Worm (Caenorhabditis elegans) whole organism, midembryonic: ENCODE results near the gene popl-5.

Source experiments
- T22C8.4 ChIP-seq: fragments of 200-800 bp; sonication (Bioruptor generic); IDR thresholded peaks from 2 replicates; pipeline ENCODE4 v1.3.6; 2022; ENCODE audit warnings: missing genetic modification characterization, missing compliant biosample characterization
- cog-1 ChIP-seq: sonication (generic microtip); optimal IDR thresholded peaks from 2 replicates; lab custom pipeline; 2016; ENCODE audit warnings: missing genetic modification characterization, missing compliant biosample characterization
- flt-1 ChIP-seq: fragments of 200-800 bp; sonication (Bioruptor generic); IDR thresholded peaks from 2 replicates; pipeline ENCODE4 v1.3.6; 2022; ENCODE audit warnings: missing genetic modification characterization, missing compliant biosample characterization
- klf-2 ChIP-seq: fragments of 200-800 bp; sonication (Bioruptor generic); conservative IDR thresholded peaks from 2 replicates; pipeline ENCODE4 v1.3.6; 2022; ENCODE audit warnings: missing genetic modification reagents, missing genetic modification characterization, missing compliant biosample characterization
- med-1 ChIP-seq: sonication (generic microtip); optimal IDR thresholded peaks from 2 replicates; lab custom pipeline; 2017; ENCODE audit warnings: missing genetic modification characterization, mild to moderate bottlenecking, missing compliant biosample characterization, antibody characterized with exemption, missing genetic modification reagents; ENCODE audit not compliant: insufficient read depth
- ref-1 ChIP-seq: fragments of 200-800 bp; sonication (Bioruptor generic); conservative IDR thresholded peaks from 2 replicates; pipeline ENCODE4 v1.3.6; 2022; ENCODE audit warnings: missing genetic modification reagents, missing genetic modification characterization, missing compliant biosample characterization
- tab-1 ChIP-seq: fragments of 200-800 bp; sonication (Bioruptor generic); IDR thresholded peaks from 2 replicates; pipeline ENCODE4 v1.3.6; 2022; ENCODE audit warnings: missing genetic modification characterization, missing compliant biosample characterization
- ztf-29 ChIP-seq: fragments of 200-800 bp; sonication (Bioruptor generic); IDR thresholded peaks from 2 replicates; pipeline ENCODE4 v1.3.6; 2022; ENCODE audit warnings: missing genetic modification reagents, missing genetic modification characterization, missing compliant biosample characterization

- TF ChIP-seq cog-1 (tag; lab: Kevin White, UChicago) (no peak), ztf-29 (GFP tag; lab: Robert Waterston, UW) (no peak), T22C8.4 (GFP tag; lab: Robert Waterston, UW) (no peak), flt-1 (GFP tag; lab: Robert Waterston, UW) (no peak), ref-1 (no peak), klf-2 (no peak), tab-1 (no peak), med-1 (GFP tag; lab: Kevin White, UChicago) (no peak)
Observed at ce11 chrIII:11456577-11456976, 30.6 kb downstream of the popl-5 start, which contains the start of gene plr-1.
